Worm (Caenorhabditis elegans): Measurements from ENCODE around the gene F45E4.5.

DNA sequence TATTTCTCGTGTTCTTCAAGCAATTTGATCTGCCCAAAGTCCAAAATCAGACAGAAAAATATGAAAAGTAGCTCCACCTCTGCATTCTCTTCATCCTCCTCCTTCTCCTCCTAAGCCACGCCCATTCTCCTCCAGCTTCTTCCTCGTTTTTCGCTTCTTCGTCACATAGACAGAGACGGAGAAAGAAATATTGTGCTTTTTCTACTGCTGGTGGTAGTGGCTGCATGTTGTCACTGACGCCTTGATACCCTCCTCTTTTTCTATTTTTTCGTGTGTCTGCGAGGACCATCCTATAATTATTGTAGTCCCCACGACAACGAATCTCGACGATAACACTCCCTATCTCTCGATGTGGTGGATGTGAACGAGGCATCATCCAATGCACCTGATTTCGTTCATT, 29.7 kb upstream of the F45E4.5 start, which contains the start of gene C08G9.1:
- TF ChIP-seq ama-1 (optimal IDR thresholded peaks at IDR 0.05) (no peak), swsn-7 (tag; optimal IDR thresholded peaks at IDR 0.05) (no peak), snpc-4 (tag; optimal IDR thresholded peaks at IDR 0.05) (no peak), nhr-28 (tag; optimal IDR thresholded peaks at IDR 0.05) (no peak)
